Fruit fly (Drosophila melanogaster): ENCODE measurements around the gene CG14420.

DNA sequence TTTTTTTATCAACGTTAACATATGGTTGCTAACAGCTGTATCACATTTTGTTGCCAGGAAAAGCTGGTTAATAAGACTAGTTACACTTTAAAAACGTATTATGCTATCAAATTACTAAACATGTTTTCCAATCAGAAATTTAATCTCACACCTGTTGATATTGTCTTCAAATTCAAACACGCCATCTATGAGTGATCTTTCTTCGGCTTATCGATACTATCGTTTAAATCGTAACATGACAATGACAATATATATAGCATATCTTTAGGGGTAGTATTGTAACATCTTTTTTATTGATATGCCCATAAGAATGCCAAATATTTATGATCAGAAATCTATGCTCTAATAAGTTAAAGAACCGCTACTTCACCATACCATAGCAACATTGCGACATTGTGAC lies 10.5 kb downstream of the CG14420 start:
- no peak for TF ChIP-seq CG9948 (tag; optimal IDR thresholded peaks at IDR 0.05)
- TF ChIP-seq CG8301 (tag; optimal IDR thresholded peaks at IDR 0.05): no peak
- no peak for TF ChIP-seq rn (GFP tag; IDR thresholded peaks at IDR 0.05)
- no peak for TF ChIP-seq CG4496 (GFP tag; IDR thresholded peaks at IDR 0.05)
- no peak for TF ChIP-seq EcR (GFP tag; optimal IDR thresholded peaks at IDR 0.05)
- no peak for TF ChIP-seq CG15710 (tag; optimal IDR thresholded peaks at IDR 0.05)
- no peak for TF ChIP-seq CG32121 (GFP tag; IDR thresholded peaks at IDR 0.05)
- no peak for TF ChIP-seq gl (tag; optimal IDR thresholded peaks at IDR 0.05)
- TF ChIP-seq Pif1B (GFP tag; optimal IDR thresholded peaks at IDR 0.05): no peak
- no peak for TF ChIP-seq CG8159 (tag; optimal IDR thresholded peaks at IDR 0.05)
- no peak for TF ChIP-seq fd96Ca (GFP tag; IDR thresholded peaks at IDR 0.05)
- TF ChIP-seq CG13204 (GFP tag; optimal IDR thresholded peaks at IDR 0.05): no peak
- TF ChIP-seq Pif1A (GFP tag; optimal IDR thresholded peaks at IDR 0.05): no peak
- TF ChIP-seq CG10348 (GFP tag; IDR thresholded peaks at IDR 0.05): no peak

Data from whole organism, pupa.